Fruit fly (Drosophila melanogaster): ENCODE results near the gene Toll-4.
A peak's percentile ranks its signal among the peaks of the same experiment; 100 is the strongest.

Gene Toll-4

dm6 chr2L:9083807-9084206 lies at the start of gene Toll-4:
TSS of gene Toll-4 (plus strand) at chr2L:9084107.
- TF ChIP-seq CG6854 (GFP tag; optimal IDR thresholded peaks at IDR 0.05), result no peak
- TF ChIP-seq pdm3 (GFP tag; optimal IDR thresholded peaks at IDR 0.05), result no peak
- TF ChIP-seq CG6276 (GFP tag; optimal IDR thresholded peaks at IDR 0.05), result no peak
- no peak for TF ChIP-seq CG3032 (tag; optimal IDR thresholded peaks at IDR 0.05)
- TF ChIP-seq CG1621 (tag; optimal IDR thresholded peaks at IDR 0.05), result no peak
- no peak for TF ChIP-seq CG9139 (GFP tag; optimal IDR thresholded peaks at IDR 0.05)
- TF ChIP-seq vri (GFP tag; optimal IDR thresholded peaks at IDR 0.05), result no peak
- no peak for TF ChIP-seq lz (GFP tag; optimal IDR thresholded peaks at IDR 0.05)
- no peak for TF ChIP-seq CG11902 (GFP tag; optimal IDR thresholded peaks at IDR 0.05)
- no peak for TF ChIP-seq CG11294 (GFP tag; IDR thresholded peaks at IDR 0.05)
- TF ChIP-seq Sox102F (GFP tag; optimal IDR thresholded peaks at IDR 0.05), result no peak
- TF ChIP-seq Hr4 (GFP tag; optimal IDR thresholded peaks at IDR 0.05), result no peak
- no peak for TF ChIP-seq CG8319 (GFP tag; optimal IDR thresholded peaks at IDR 0.05)
- TF ChIP-seq cyc (GFP tag; optimal IDR thresholded peaks at IDR 0.05), result no peak
- no peak for TF ChIP-seq svp (GFP tag)
- no peak for TF ChIP-seq acj6 (GFP tag; optimal IDR thresholded peaks at IDR 0.05)
- TF ChIP-seq Hr38 (GFP tag; optimal IDR thresholded peaks at IDR 0.05), result no peak
- TF ChIP-seq CG8632 (GFP tag; optimal IDR thresholded peaks at IDR 0.05), result no peak
- no peak for TF ChIP-seq CG8119 (GFP tag; IDR thresholded peaks at IDR 0.05)

DNA sequence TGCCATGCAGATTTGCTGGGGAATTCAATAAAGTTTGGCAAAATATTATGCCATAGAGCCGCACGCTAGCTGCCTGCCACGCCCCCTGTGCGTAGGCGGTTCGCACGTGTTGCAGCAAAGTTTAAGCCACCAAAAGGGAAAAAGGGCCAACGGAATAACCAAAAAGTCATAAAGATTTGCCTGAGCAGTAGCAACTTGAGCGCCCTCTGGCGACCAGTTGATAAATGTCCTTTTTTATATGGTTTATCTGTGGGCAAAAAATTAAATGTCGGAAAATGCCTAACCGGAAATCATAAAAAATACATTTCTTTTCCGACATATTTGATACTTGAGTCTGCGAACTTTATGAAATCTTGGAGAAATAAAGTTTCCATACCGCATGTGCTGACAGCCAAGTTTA lies 16.8 kb upstream of the Toll-4 start:
- TF ChIP-seq CG7368 (GFP tag; optimal IDR thresholded peaks at IDR 0.05) (no peak), vri (GFP tag; optimal IDR thresholded peaks at IDR 0.05) (no peak), fd85E (GFP tag; optimal IDR thresholded peaks at IDR 0.05) (no peak), CG16779 (tag; optimal IDR thresholded peaks at IDR 0.05) (no peak), pdm3 (GFP tag; optimal IDR thresholded peaks at IDR 0.05) (no peak), acj6 (GFP tag; optimal IDR thresholded peaks at IDR 0.05) (no peak), Met (GFP tag; optimal IDR thresholded peaks at IDR 0.05) (no peak), CG8632 (GFP tag; optimal IDR thresholded peaks at IDR 0.05) (no peak), Gug (GFP tag; IDR thresholded peaks at IDR 0.05) (no peak), CG10669 (GFP tag; optimal IDR thresholded peaks at IDR 0.05) (no peak), Hr38 (GFP tag; optimal IDR thresholded peaks at IDR 0.05) (no peak), topi (GFP tag; optimal IDR thresholded peaks at IDR 0.05) (no peak), eg (GFP tag; IDR thresholded peaks at IDR 0.05) (no peak), CG6792 (GFP tag; optimal IDR thresholded peaks at IDR 0.05) (no peak)

DNA sequence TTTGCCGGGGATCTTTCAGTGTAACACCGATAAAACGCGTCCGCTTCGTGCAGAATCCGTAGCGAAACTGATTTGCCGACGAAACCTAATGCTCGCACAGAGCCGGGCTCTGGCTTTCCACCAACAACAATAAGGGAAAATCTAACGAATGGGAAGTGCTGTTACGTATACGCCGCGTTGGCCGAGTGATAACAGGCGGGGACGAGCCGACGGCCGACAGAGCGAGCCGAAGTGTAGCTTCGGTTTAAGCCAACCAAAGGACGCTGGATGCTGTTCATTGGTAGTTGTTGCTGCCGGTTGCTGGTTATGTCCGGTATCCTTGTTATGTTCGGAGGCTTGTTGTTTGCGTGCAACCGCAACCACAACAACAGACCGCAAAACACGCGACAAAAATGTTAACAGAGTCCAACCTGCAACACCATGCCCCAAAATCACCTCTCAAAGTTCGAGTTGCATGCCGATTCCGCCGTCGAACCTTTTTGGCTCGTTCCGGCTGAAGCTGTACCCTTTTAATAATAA lies 12.8 kb upstream of the Toll-4 start, which contains the start of gene DIP-zeta:
TSS of gene DIP-zeta (minus strand) at position 71 of the 519 bp plus-strand sequence.
- peak; percentile 20 for TF ChIP-seq svp (GFP tag)
- no peak for TF ChIP-seq salr (GFP tag; optimal IDR thresholded peaks at IDR 0.05)

dm6 chr2L:9076821-9077220 lies 7.1 kb upstream of the Toll-4 start, which contains the start of gene CG12439:
TSS of gene CG12439 (plus strand) at chr2L:9077121.
- no peak for TF ChIP-seq CG6854 (GFP tag; optimal IDR thresholded peaks at IDR 0.05)
- TF ChIP-seq Sox14 (GFP tag; optimal IDR thresholded peaks at IDR 0.05), result no peak
- TF ChIP-seq Met (GFP tag; optimal IDR thresholded peaks at IDR 0.05), result no peak
- no peak for TF ChIP-seq fd85E (GFP tag; optimal IDR thresholded peaks at IDR 0.05)
- TF ChIP-seq CG10631 (GFP tag; optimal IDR thresholded peaks at IDR 0.05), result no peak
- TF ChIP-seq Gug (GFP tag; IDR thresholded peaks at IDR 0.05), result no peak
- TF ChIP-seq ss (GFP tag; optimal IDR thresholded peaks at IDR 0.05), result no peak
- TF ChIP-seq dac (GFP tag; optimal IDR thresholded peaks at IDR 0.05), result no peak
- TF ChIP-seq achi (GFP tag; optimal IDR thresholded peaks at IDR 0.05), result no peak
- no peak for TF ChIP-seq lz (GFP tag; optimal IDR thresholded peaks at IDR 0.05)
- TF ChIP-seq svp (GFP tag), result no peak
- no peak for TF ChIP-seq Eip75B (GFP tag; optimal IDR thresholded peaks at IDR 0.05)
- no peak for TF ChIP-seq CG7368 (GFP tag; optimal IDR thresholded peaks at IDR 0.05)
